Worm (Caenorhabditis elegans) whole organism, L4/young adult: ENCODE data around the gene best-16.

Experiments
- W03F9.2 ChIP-seq: fragments of 150-350 bp; optimal IDR thresholded peaks from 2 replicates; lab custom pipeline; 2014; ENCODE audit warnings: missing biosample characterization, missing genetic modification characterization
- dao-5 ChIP-seq: sonication (generic microtip); optimal IDR thresholded peaks from 2 replicates; lab custom pipeline; 2016; ENCODE audit warnings: missing genotype, missing genetic modification characterization, moderate library complexity, missing compliant biosample characterization
- him-1 ChIP-seq: sonication (generic microtip); optimal IDR thresholded peaks from 2 replicates; lab custom pipeline; 2016; ENCODE audit warnings: missing genotype, missing genetic modification reagents, missing genetic modification characterization, missing compliant biosample characterization

DNA sequence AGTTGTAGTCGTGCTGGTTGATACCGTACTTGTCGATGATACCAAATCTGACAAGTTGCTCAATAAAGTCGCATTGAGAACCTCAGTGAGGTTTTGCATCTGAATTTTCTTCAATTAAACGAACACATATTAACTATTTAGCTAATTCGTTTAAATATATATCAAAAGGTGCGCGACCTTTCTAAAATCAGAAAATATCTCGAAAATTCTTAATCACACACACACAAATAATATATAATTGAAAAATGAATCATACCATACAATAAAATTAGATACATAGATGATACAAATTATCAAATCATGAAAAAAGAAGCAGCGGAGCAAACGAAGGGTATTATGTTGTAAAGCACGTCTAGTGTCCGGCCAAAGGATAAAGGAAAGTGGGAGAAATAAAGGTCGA, 32.6 kb upstream of the best-16 start, which contains the start of gene D2024.5:
- TF ChIP-seq W03F9.2 (tag; lab: Kevin White, UChicago) (no peak), dao-5 (tag; lab: Kevin White, UChicago) (no peak), him-1 (no peak)
